Fruit fly (Drosophila melanogaster) whole organism, larva: ENCODE data around the gene CG5676.

Experiments used
- noc ChIP-seq: fragments of 200-800 bp; sonication (Bioruptor generic); optimal IDR thresholded peaks from 3 replicates; lab custom pipeline; 2019; ENCODE audit warnings: missing biosample characterization, mild to moderate bottlenecking, missing genetic modification characterization, moderate library complexity

Gene CG5676

dm6 chr2L:10255725-10256158 is at the start of gene CG5676:
TSS of gene CG5676 (minus strand) at chr2L:10255891.
- TF ChIP-seq noc (tag; lab: Kevin White, UChicago): no peak

dm6 chr2L:10303786-10304185 is 48.1 kb upstream of the CG5676 start, which contains the start of gene nmd:
TSS of gene nmd (minus strand) at chr2L:10303947.
- no peak for TF ChIP-seq noc (tag; lab: Kevin White, UChicago)

- no peak for TF ChIP-seq noc (tag; lab: Kevin White, UChicago)
Measured at dm6 chr2L:10301918-10302317, 46.2 kb upstream of the CG5676 start, which contains the start of gene CG13138. TSS of gene CG13138 (minus strand) at chr2L:10302018.

dm6 chr2L:10299810-10300147 is 44.1 kb upstream of the CG5676 start, which contains the start of gene CYLD:
TSS of gene CYLD (minus strand) at chr2L:10299847.
- TF ChIP-seq noc (tag; lab: Kevin White, UChicago): no peak

dm6 chr2L:10299077-10299809 is 43.6 kb upstream of the CG5676 start:
- TF ChIP-seq noc (tag; lab: Kevin White, UChicago): no peak

- TF ChIP-seq noc (tag; lab: Kevin White, UChicago): no peak
Measured at dm6 chr2L:10298306-10298705, 42.6 kb upstream of the CG5676 start.

- TF ChIP-seq noc (tag; lab: Kevin White, UChicago): no peak
Measured at dm6 chr2L:10294798-10295669, 39.3 kb upstream of the CG5676 start, which contains the start of gene Hand. TSS of gene Hand (minus strand) at chr2L:10295385.

- no peak for TF ChIP-seq noc (tag; lab: Kevin White, UChicago)
Measured at dm6 chr2L:10292066-10292560, 36.4 kb upstream of the CG5676 start, which contains the start of gene Ufd4. TSS of gene Ufd4 (minus strand) at chr2L:10292365.

- no peak for TF ChIP-seq noc (tag; lab: Kevin White, UChicago)
Measured at dm6 chr2L:10291276-10291675, 35.6 kb upstream of the CG5676 start.

- no peak for TF ChIP-seq noc (tag; lab: Kevin White, UChicago)
Measured at dm6 chr2L:10280772-10281171, 25.1 kb upstream of the CG5676 start, which contains the start of gene CG34043. TSS of gene CG34043 (minus strand) at chr2L:10280872.

- no peak for TF ChIP-seq noc (tag; lab: Kevin White, UChicago)
Measured at dm6 chr2L:10278658-10279057, 23.0 kb upstream of the CG5676 start, which contains the start of gene Utx. TSS of gene Utx (minus strand) at chr2L:10278811.

- TF ChIP-seq noc (tag; lab: Kevin White, UChicago): no peak
Measured at dm6 chr2L:10277362-10277761, 21.7 kb upstream of the CG5676 start.

- no peak for TF ChIP-seq noc (tag; lab: Kevin White, UChicago)
Measured at dm6 chr2L:10276846-10277245, 21.2 kb upstream of the CG5676 start.

- TF ChIP-seq noc (tag; lab: Kevin White, UChicago): no peak
Measured at dm6 chr2L:10276436-10276835, 20.7 kb upstream of the CG5676 start.

dm6 chr2L:10272224-10272623 is 16.5 kb upstream of the CG5676 start, which contains the start of gene trk:
TSS of gene trk (minus strand) at chr2L:10272324.
- TF ChIP-seq noc (tag; lab: Kevin White, UChicago): no peak

- no peak for TF ChIP-seq noc (tag; lab: Kevin White, UChicago)
Measured at dm6 chr2L:10269854-10270253, 14.2 kb upstream of the CG5676 start, which contains the start of gene Mulk. TSS of gene Mulk (plus strand) at chr2L:10270051.
